Worm (Caenorhabditis elegans) whole organism, L4/young adult: ENCODE results near the gene acl-13.

Experiments used
- W03F9.2 ChIP-seq: fragments of 150-350 bp; optimal IDR thresholded peaks from 2 replicates; lab custom pipeline; 2014; ENCODE audit warnings: missing biosample characterization, missing genetic modification characterization
- dao-5 ChIP-seq: sonication (generic microtip); optimal IDR thresholded peaks from 2 replicates; lab custom pipeline; 2016; ENCODE audit warnings: missing genotype, missing genetic modification characterization, moderate library complexity, missing compliant biosample characterization
- him-1 ChIP-seq: sonication (generic microtip); optimal IDR thresholded peaks from 2 replicates; lab custom pipeline; 2016; ENCODE audit warnings: missing genotype, missing genetic modification reagents, missing genetic modification characterization, missing compliant biosample characterization

ce11 chrIV:12431755-12432154, 21.5 kb downstream of the acl-13 start:
- TF ChIP-seq him-1 (tag; lab: Kevin White, UChicago) (no peak), W03F9.2 (tag; lab: Kevin White, UChicago) (no peak), dao-5 (no peak)
